Worm (Caenorhabditis elegans) whole organism, L1 larva: ENCODE measurements around the gene rer-1.

Experiments
- alr-1 ChIP-seq: fragments of 200-800 bp; sonication (Bioruptor generic); optimal IDR thresholded peaks from 2 replicates; lab custom pipeline; 2018; ENCODE audit warnings: borderline replicate concordance, mild to moderate bottlenecking, missing genetic modification characterization, missing compliant biosample characterization
- nhr-11 ChIP-seq: fragments of 150-350 bp; optimal IDR thresholded peaks from 2 replicates; lab custom pipeline; 2014; ENCODE audit warnings: missing biosample characterization, missing genetic modification characterization
- snpc-4 ChIP-seq: fragments of 150-350 bp; optimal IDR thresholded peaks from 2 replicates; lab custom pipeline; 2014; ENCODE audit warnings: missing biosample characterization, missing genetic modification characterization

DNA sequence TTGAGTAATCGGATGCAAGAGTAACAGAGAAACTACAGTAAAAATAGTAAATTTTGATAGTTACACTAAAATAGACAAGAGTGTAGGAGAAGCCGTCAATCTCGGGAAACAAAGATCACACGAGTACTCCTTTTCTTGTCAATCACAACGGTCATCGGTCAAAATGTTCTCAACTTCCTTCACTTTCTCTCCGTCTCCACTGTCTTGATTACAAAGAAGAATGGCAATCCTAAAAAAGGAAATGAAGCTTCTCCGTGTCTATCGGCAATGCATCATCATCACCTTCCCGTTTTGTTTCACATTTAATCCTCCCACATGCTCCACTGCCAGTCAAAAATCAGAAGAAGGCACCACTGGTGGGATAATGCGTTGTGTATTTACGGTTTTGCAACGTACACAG lies 11.4 kb upstream of the rer-1 start:
- TF ChIP-seq alr-1 (no peak), nhr-11 (tag; lab: Kevin White, UChicago) (no peak), snpc-4 (tag; lab: Kevin White, UChicago) (no peak)
